Worm (Caenorhabditis elegans) whole organism, L4 larva: Measurements from ENCODE around the gene T09D3.8.

Source experiments
- D1046.2 ChIP-seq: fragments of 200-800 bp; sonication (Bioruptor generic); IDR thresholded peaks from 2 replicates; pipeline ENCODE4 v1.3.6; 2022; ENCODE audit warnings: missing genetic modification characterization, missing compliant biosample characterization
- F26F4.8 ChIP-seq: fragments of 200-800 bp; sonication (Bioruptor generic); conservative IDR thresholded peaks from 2 replicates; pipeline ENCODE4 v1.3.6; 2022; ENCODE audit warnings: missing genetic modification characterization, missing compliant biosample characterization
- R02D3.7 ChIP-seq: fragments of 150-350 bp; sonication (generic microtip); optimal IDR thresholded peaks from 3 replicates; lab custom pipeline; 2014; ENCODE audit warnings: missing biosample characterization, missing genetic modification characterization
- T26A8.4 ChIP-seq: fragments of 200-800 bp; sonication (Bioruptor generic); IDR thresholded peaks from 2 replicates; pipeline ENCODE4 v1.3.6; 2022; ENCODE audit warnings: missing genetic modification characterization, missing compliant biosample characterization
- ZK546.5 ChIP-seq, 2 experiments: sonication (generic microtip); optimal IDR thresholded peaks; 2 replicates each; lab custom pipeline; 2017; ENCODE audit warnings: missing biosample characterization in 2 of 2, missing genetic modification characterization in 2 of 2
- aha-1 ChIP-seq: fragments of 150-350 bp; peaks from one replicate; lab custom pipeline; 2014; ENCODE audit warnings: missing biosample characterization, missing genetic modification characterization
- aly-2 ChIP-seq: sonication (generic microtip); optimal IDR thresholded peaks from 2 replicates; lab custom pipeline; 2018; ENCODE audit warnings: missing biosample characterization, missing genetic modification characterization
- attf-4 ChIP-seq: sonication (generic microtip); optimal IDR thresholded peaks from 3 replicates; lab custom pipeline; 2017; ENCODE audit warnings: missing biosample characterization, missing genetic modification characterization
- ceh-20 ChIP-seq: fragments of 200-800 bp; sonication (Bioruptor generic); IDR thresholded peaks from 2 replicates; pipeline ENCODE4 v1.3.6; 2022; ENCODE audit warnings: missing genetic modification reagents, missing genetic modification characterization, missing compliant biosample characterization
- ceh-62 ChIP-seq: sonication (generic microtip); optimal IDR thresholded peaks from 2 replicates; lab custom pipeline; 2017; ENCODE audit warnings: missing biosample characterization, missing genetic modification characterization
- ces-1 ChIP-seq: fragments of 150-350 bp; sonication (generic microtip); optimal IDR thresholded peaks from 4 replicates; lab custom pipeline; 2014; ENCODE audit warnings: missing biosample characterization, missing genetic modification reagents, missing genetic modification characterization
- daf-12 ChIP-seq: fragments of 150-350 bp; optimal IDR thresholded peaks from 2 replicates; lab custom pipeline; 2014; ENCODE audit warnings: missing biosample characterization, missing genetic modification reagents, missing genetic modification characterization
- daf-16 ChIP-seq, 3 experiments: sonication (generic microtip); optimal IDR thresholded peaks; 2 replicates each; lab custom pipeline; 2016 to 2017; ENCODE audit warnings: missing genetic modification characterization in 3 of 3, missing genetic modification reagents in 3 of 3, mild to moderate bottlenecking in 2 of 3, missing compliant biosample characterization in 2 of 3, missing biosample characterization in 1 of 3, moderate library complexity in 1 of 3
- daf-8 ChIP-seq: fragments of 200-800 bp; sonication (Bioruptor generic); IDR thresholded peaks from 2 replicates; pipeline ENCODE4 v1.3.6; 2022; ENCODE audit warnings: missing genetic modification characterization, missing compliant biosample characterization
- dmd-8 ChIP-seq: fragments of 200-800 bp; sonication (Bioruptor generic); IDR thresholded peaks from 2 replicates; pipeline ENCODE4 v1.3.6; 2022; ENCODE audit warnings: missing genetic modification characterization, missing compliant biosample characterization
- dmd-9 ChIP-seq: fragments of 200-800 bp; sonication (Bioruptor generic); IDR thresholded peaks from 2 replicates; pipeline ENCODE4 v1.3.6; 2022; ENCODE audit warnings: missing genetic modification reagents, missing genetic modification characterization, missing compliant biosample characterization
- dpl-1 ChIP-seq: fragments of 150-350 bp; optimal IDR thresholded peaks from 2 replicates; lab custom pipeline; 2014; ENCODE audit warnings: missing biosample characterization, missing genetic modification reagents, missing genetic modification characterization
- egl-43 ChIP-seq: fragments of 200-800 bp; sonication (Bioruptor generic); IDR thresholded peaks from 2 replicates; pipeline ENCODE4 v1.3.6; 2022; ENCODE audit warnings: missing genetic modification reagents, missing genetic modification characterization, missing compliant biosample characterization
- gei-8 ChIP-seq: fragments of 200-800 bp; sonication (Bioruptor generic); optimal IDR thresholded peaks from 2 replicates; lab custom pipeline; 2018; ENCODE audit warnings: mild to moderate bottlenecking, missing genetic modification characterization, missing compliant biosample characterization
- hlh-11 ChIP-seq: fragments of 200-800 bp; sonication (Bioruptor generic); optimal IDR thresholded peaks from 2 replicates; lab custom pipeline; 2018; ENCODE audit warnings: mild to moderate bottlenecking, missing genetic modification characterization, missing compliant biosample characterization
- hlh-30 ChIP-seq: sonication (generic microtip); optimal IDR thresholded peaks from 2 replicates; lab custom pipeline; 2017; ENCODE audit warnings: antibody characterized with exemption, mild to moderate bottlenecking, missing genetic modification characterization, missing compliant biosample characterization; ENCODE audit not compliant: insufficient read depth
- lin-38 ChIP-seq: fragments of 200-800 bp; sonication (Bioruptor generic); IDR thresholded peaks from 2 replicates; pipeline ENCODE4 v1.3.6; 2022; ENCODE audit warnings: missing genetic modification reagents, missing genetic modification characterization, missing compliant biosample characterization
- lir-3 ChIP-seq: sonication (generic microtip); optimal IDR thresholded peaks from 2 replicates; lab custom pipeline; 2016; ENCODE audit warnings: mild to moderate bottlenecking, missing genetic modification characterization, missing compliant biosample characterization
- madf-9 ChIP-seq: fragments of 200-800 bp; sonication (Bioruptor generic); conservative IDR thresholded peaks from 2 replicates; pipeline ENCODE4 v1.3.6; 2022; ENCODE audit warnings: missing genetic modification reagents, missing genetic modification characterization, missing compliant biosample characterization
- mep-1 ChIP-seq: fragments of 150-350 bp; sonication (generic microtip); optimal IDR thresholded peaks from 3 replicates; lab custom pipeline; 2014; ENCODE audit warnings: missing biosample characterization, missing genetic modification characterization
- mes-2 ChIP-seq: sonication (generic microtip); optimal IDR thresholded peaks from 2 replicates; lab custom pipeline; 2016; ENCODE audit warnings: missing genotype, mild to moderate bottlenecking, missing genetic modification characterization, missing compliant biosample characterization; ENCODE audit not compliant: poor library complexity, severe bottlenecking
- mxl-2 ChIP-seq: fragments of 200-800 bp; sonication (Bioruptor generic); conservative IDR thresholded peaks from 2 replicates; pipeline ENCODE4 v1.3.6; 2022; ENCODE audit warnings: missing genetic modification reagents, missing genetic modification characterization, missing compliant biosample characterization
- nhr-102 ChIP-seq: sonication (generic microtip); optimal IDR thresholded peaks from 2 replicates; lab custom pipeline; 2016; ENCODE audit warnings: mild to moderate bottlenecking, missing genetic modification characterization, moderate library complexity, missing compliant biosample characterization
- nhr-48 ChIP-seq: sonication (generic microtip); optimal IDR thresholded peaks from 2 replicates; lab custom pipeline; 2016; ENCODE audit warnings: mild to moderate bottlenecking, missing genetic modification characterization, missing compliant biosample characterization
- php-3 ChIP-seq: fragments of 200-800 bp; sonication (Bioruptor generic); IDR thresholded peaks from 2 replicates; pipeline ENCODE4 v1.3.6; 2022; ENCODE audit warnings: missing genetic modification reagents, missing genetic modification characterization, missing compliant biosample characterization
- pqm-1 ChIP-seq: sonication (generic microtip); optimal IDR thresholded peaks from 2 replicates; lab custom pipeline; 2017; ENCODE audit warnings: missing biosample characterization, missing genetic modification characterization
- snpc-4 ChIP-seq: fragments of 150-350 bp; optimal IDR thresholded peaks from 2 replicates; lab custom pipeline; 2014; ENCODE audit warnings: missing biosample characterization, missing genetic modification characterization
- unc-130 ChIP-seq: sonication (generic microtip); optimal IDR thresholded peaks from 2 replicates; lab custom pipeline; 2016; ENCODE audit warnings: missing genetic modification reagents, missing genetic modification characterization, missing compliant biosample characterization
- zag-1 ChIP-seq: fragments of 150-350 bp; optimal IDR thresholded peaks from 2 replicates; lab custom pipeline; 2014; ENCODE audit warnings: missing biosample characterization, missing genetic modification characterization
- zfp-3 ChIP-seq: fragments of 200-800 bp; sonication (Bioruptor generic); conservative IDR thresholded peaks from 2 replicates; pipeline ENCODE4 v1.3.6; 2022; ENCODE audit warnings: missing genetic modification reagents, missing genetic modification characterization, missing compliant biosample characterization
- ztf-11 ChIP-seq: fragments of 150-350 bp; optimal IDR thresholded peaks from 2 replicates; lab custom pipeline; 2014; ENCODE audit warnings: missing biosample characterization, missing genetic modification characterization
- ztf-7 ChIP-seq: fragments of 150-350 bp; optimal IDR thresholded peaks from 2 replicates; lab custom pipeline; 2014; ENCODE audit warnings: missing biosample characterization, missing genetic modification characterization

Gene T09D3.8

ce11 chrV:5334588-5334987 lies 30.4 kb upstream of the T09D3.8 start, which contains the start of gene srg-28:
srg-28 (plus strand) TSS chrV:5334888.
- TF ChIP-seq egl-43 (GFP tag; lab: Robert Waterston, UW) (no peak), daf-12 (no peak), hlh-30 (tag; lab: Kevin White, UChicago) (no peak), ceh-20 (GFP tag; lab: Robert Waterston, UW) (no peak), pqm-1 (tag; lab: Kevin White, UChicago) (no peak), php-3 (no peak), mxl-2 (GFP tag; lab: Robert Waterston, UW) (no peak), mes-2 (tag; lab: Kevin White, UChicago) (no peak), mep-1 (no peak), ces-1 (GFP tag; lab: Kevin White, UChicago) (no peak), unc-130 (GFP tag; lab: Kevin White, UChicago) (no peak), attf-4 (no peak), zag-1 (tag; lab: Kevin White, UChicago) (no peak), dpl-1 (GFP tag; lab: Kevin White, UChicago) (no peak), T26A8.4 (no peak)

- no peak for TF ChIP-seq lin-38 (GFP tag; lab: Robert Waterston, UW)
- TF ChIP-seq dmd-9 (GFP tag; lab: Robert Waterston, UW), result no peak
- TF ChIP-seq zfp-3 (GFP tag; lab: Robert Waterston, UW), result no peak
- TF ChIP-seq F26F4.8 (GFP tag; lab: Robert Waterston, UW), result no peak
- TF ChIP-seq lir-3 (tag; lab: Kevin White, UChicago), result no peak
- TF ChIP-seq R02D3.7 (tag; lab: Kevin White, UChicago), result no peak
- no peak for TF ChIP-seq D1046.2 (GFP tag; lab: Robert Waterston, UW)
- TF ChIP-seq aha-1, result peak; percentile 30
- no peak for TF ChIP-seq nhr-102 (tag; lab: Kevin White, UChicago)
Observed at ce11 chrV:5336884-5337283, 28.1 kb upstream of the T09D3.8 start, which contains the start of gene srg-29. srg-29 (plus strand) TSS chrV:5337184.

ce11 chrV:5339497-5339896 lies 25.5 kb upstream of the T09D3.8 start, which contains the start of gene srg-27:
srg-27 (plus strand) TSS chrV:5339797.
- TF ChIP-seq gei-8, result no peak
- TF ChIP-seq hlh-11 (tag; lab: Kevin White, UChicago), result no peak
- no peak for TF ChIP-seq ceh-62 (tag; lab: Kevin White, UChicago)

ce11 chrV:5345419-5345818 lies 19.5 kb upstream of the T09D3.8 start, which contains the start of gene srg-25:
srg-25 (minus strand) TSS chrV:5345519.
- no peak for TF ChIP-seq aly-2 (tag; lab: Kevin White, UChicago)
- TF ChIP-seq F26F4.8 (GFP tag; lab: Robert Waterston, UW), result no peak
- no peak for TF ChIP-seq ztf-7
- TF ChIP-seq madf-9 (GFP tag; lab: Robert Waterston, UW), result no peak
- TF ChIP-seq dmd-8, result no peak
- TF ChIP-seq ZK546.5 (tag; optimal IDR thresholded peaks at IDR 0.05; lab: Kevin White, UChicago), result no peak
- no peak for TF ChIP-seq snpc-4 (tag; lab: Kevin White, UChicago)
- no peak for TF ChIP-seq mxl-2 (GFP tag; lab: Robert Waterston, UW)
- TF ChIP-seq dpl-1 (GFP tag; lab: Kevin White, UChicago), result no peak
- TF ChIP-seq daf-8 (GFP tag; lab: Robert Waterston, UW), result no peak
- TF ChIP-seq daf-16 (GFP tag; optimal IDR thresholded peaks at IDR 0.05; lab: Kevin White, UChicago), result no peak
- TF ChIP-seq daf-16 (tag; optimal IDR thresholded peaks at IDR 0.05; lab: Kevin White, UChicago), result no peak
- TF ChIP-seq nhr-48 (tag; lab: Kevin White, UChicago), result no peak
- no peak for TF ChIP-seq ztf-11 (tag; lab: Kevin White, UChicago)
